Fruit fly (Drosophila melanogaster): ENCODE results near the gene CG14958.

Gene CG14958

dm6 chr3L:3225769-3226457, 36.1 kb downstream of the CG14958 start:
- TF ChIP-seq CG1620 (GFP tag; optimal IDR thresholded peaks at IDR 0.05) (no peak), CG11617 (GFP tag; optimal IDR thresholded peaks at IDR 0.05) (peak; percentile 49), tj (GFP tag; optimal IDR thresholded peaks at IDR 0.05) (no peak), CG33017 (tag; optimal IDR thresholded peaks at IDR 0.05) (peak; percentile 44), Hr96 (GFP tag; optimal IDR thresholded peaks at IDR 0.05) (no peak), bab1 (GFP tag; optimal IDR thresholded peaks at IDR 0.05) (no peak), cnc (optimal IDR thresholded peaks at IDR 0.05) (no peak), CG12768 (GFP tag; optimal IDR thresholded peaks at IDR 0.05) (peak; percentile 67), CG7045 (GFP tag; optimal IDR thresholded peaks at IDR 0.05) (peak; percentile 32), CG7101 (tag; optimal IDR thresholded peaks at IDR 0.05) (peak; percentile 25), pad (GFP tag; optimal IDR thresholded peaks at IDR 0.05) (peak; percentile 26), toe (GFP tag; optimal IDR thresholded peaks at IDR 0.05) (no peak), CG5204 (GFP tag; optimal IDR thresholded peaks at IDR 0.05) (no peak), cic (GFP tag; optimal IDR thresholded peaks at IDR 0.05) (peak; percentile 72), Mnt (GFP tag; optimal IDR thresholded peaks at IDR 0.05) (peak; percentile 72), CG14711 (tag; optimal IDR thresholded peaks at IDR 0.05) (no peak), Crg-1 (GFP tag; optimal IDR thresholded peaks at IDR 0.05) (peak; percentile 13), Clk (GFP tag; optimal IDR thresholded peaks at IDR 0.05) (no peak), ovo (GFP tag; optimal IDR thresholded peaks at IDR 0.05) (no peak), kay (GFP tag; ENCODE audit: borderline replicate concordance) (no peak)

DNA sequence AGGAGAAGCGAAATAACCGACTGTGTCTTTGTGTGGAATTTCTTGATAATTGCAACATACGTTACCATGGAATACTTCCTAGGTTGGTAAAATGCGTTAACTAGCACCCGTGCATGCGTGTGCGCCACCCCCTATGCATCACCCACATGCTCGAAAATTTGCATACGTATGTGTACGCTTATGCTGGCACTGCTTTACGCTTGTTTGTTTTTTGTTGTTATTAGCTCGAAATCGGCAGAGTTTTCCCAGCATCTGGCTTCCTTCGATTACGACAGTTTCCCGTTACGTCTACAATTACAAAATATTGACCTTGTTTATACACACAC, 36.6 kb downstream of the CG14958 start:
- no peak for TF ChIP-seq kay (GFP tag; ENCODE audit: borderline replicate concordance)
- peak; percentile 32 for TF ChIP-seq tj (GFP tag; optimal IDR thresholded peaks at IDR 0.05)

- TF ChIP-seq ovo (GFP tag; optimal IDR thresholded peaks at IDR 0.05) (no peak), cic (GFP tag; optimal IDR thresholded peaks at IDR 0.05) (peak; percentile 59)
These were observed 46.5 kb downstream of the CG14958 start for dm6 chr3L:3236319-3236718.

dm6 chr3L:3239033-3239752, 49.4 kb downstream of the CG14958 start, which contains the start of gene CG17746:
Gene CG17746, minus strand, starts transcription at chr3L:3239578.
- TF ChIP-seq Mnt (GFP tag; optimal IDR thresholded peaks at IDR 0.05) (peak; percentile 81), kay (GFP tag; ENCODE audit: borderline replicate concordance) (no peak), cic (GFP tag; optimal IDR thresholded peaks at IDR 0.05) (peak; percentile 12), tj (GFP tag; optimal IDR thresholded peaks at IDR 0.05) (no peak), CG12768 (GFP tag; optimal IDR thresholded peaks at IDR 0.05) (no peak), CG7101 (tag; optimal IDR thresholded peaks at IDR 0.05) (peak; percentile 23), CG5204 (GFP tag; optimal IDR thresholded peaks at IDR 0.05) (no peak), ovo (GFP tag; optimal IDR thresholded peaks at IDR 0.05) (peak; percentile 9), Crg-1 (GFP tag; optimal IDR thresholded peaks at IDR 0.05) (peak; percentile 81), CG7045 (GFP tag; optimal IDR thresholded peaks at IDR 0.05) (peak; percentile 10), CG1620 (GFP tag; optimal IDR thresholded peaks at IDR 0.05) (peak; percentile 79), cnc (optimal IDR thresholded peaks at IDR 0.05) (no peak), pad (GFP tag; optimal IDR thresholded peaks at IDR 0.05) (peak; percentile 42), CG11617 (GFP tag; optimal IDR thresholded peaks at IDR 0.05) (no peak), bab1 (GFP tag; optimal IDR thresholded peaks at IDR 0.05) (peak; percentile 78), toe (GFP tag; optimal IDR thresholded peaks at IDR 0.05) (no peak), Hr96 (GFP tag; optimal IDR thresholded peaks at IDR 0.05) (no peak), Clk (GFP tag; optimal IDR thresholded peaks at IDR 0.05) (peak; percentile 4), CG33017 (tag; optimal IDR thresholded peaks at IDR 0.05) (no peak), CG14711 (tag; optimal IDR thresholded peaks at IDR 0.05) (peak; percentile 21)

dm6 chr3L:3239785-3240596, 50.2 kb downstream of the CG14958 start:
- TF ChIP-seq kay (GFP tag; ENCODE audit: borderline replicate concordance) (no peak), CG33017 (tag; optimal IDR thresholded peaks at IDR 0.05) (peak; percentile 40), CG11617 (GFP tag; optimal IDR thresholded peaks at IDR 0.05) (peak; percentile 28), tj (GFP tag; optimal IDR thresholded peaks at IDR 0.05) (peak; percentile 80), CG7101 (tag; optimal IDR thresholded peaks at IDR 0.05) (peak; percentile 50)

Measured in whole organism, adult.